Fruit fly (Drosophila melanogaster) whole organism, embryonic: ENCODE data around the gene Dpm1.

Experiments used
- B-H2 ChIP-seq: fragments of 200-800 bp; sonication (Bioruptor generic); optimal IDR thresholded peaks from 2 replicates; lab custom pipeline; 2018; ENCODE audit warnings: missing biosample characterization, mild to moderate bottlenecking, missing genetic modification characterization
- BEAF-32 ChIP-seq: fragments of 200-800 bp; sonication (Bioruptor generic); optimal IDR thresholded peaks from 3 replicates; lab custom pipeline; 2017; ENCODE audit warnings: missing biosample characterization, missing genetic modification characterization, mild to moderate bottlenecking, moderate library complexity, missing genetic modification reagents
- CG10366 ChIP-seq: fragments of 200-800 bp; sonication (Bioruptor generic); IDR thresholded peaks from 2 replicates; pipeline ENCODE4 v1.3.6; 2022; ENCODE audit warnings: missing biosample characterization, missing genetic modification characterization
- CG11247 ChIP-seq: fragments of 200-800 bp; sonication (Bioruptor generic); IDR thresholded peaks from 2 replicates; pipeline ENCODE4 v1.3.6; 2022; ENCODE audit warnings: missing biosample characterization, missing genetic modification characterization
- CG11456 ChIP-seq: fragments of 200-800 bp; sonication (Bioruptor generic); IDR thresholded peaks from 3 replicates; pipeline ENCODE4 v1.3.6; 2022; ENCODE audit warnings: missing biosample characterization, missing genetic modification characterization
- CG11696 ChIP-seq: fragments of 200-800 bp; sonication (Bioruptor generic); IDR thresholded peaks from 2 replicates; pipeline ENCODE4 v1.3.6; 2022; ENCODE audit warnings: missing biosample characterization, missing genetic modification characterization
- CG12104 ChIP-seq: fragments of 200-800 bp; sonication (Bioruptor generic); optimal IDR thresholded peaks from 3 replicates; lab custom pipeline; 2016; ENCODE audit warnings: missing biosample characterization, missing genetic modification characterization
- CG12391 ChIP-seq: fragments of 200-800 bp; sonication (Bioruptor generic); optimal IDR thresholded peaks from 3 replicates; lab custom pipeline; 2018; ENCODE audit warnings: missing biosample characterization, mild to moderate bottlenecking, missing genetic modification characterization, moderate library complexity
- CG13424 ChIP-seq: fragments of 200-800 bp; sonication (Bioruptor generic); optimal IDR thresholded peaks from 2 replicates; lab custom pipeline; 2019; ENCODE audit warnings: missing biosample characterization, mild to moderate bottlenecking, missing genetic modification characterization, moderate library complexity
- CG14965 ChIP-seq: fragments of 200-800 bp; sonication (Bioruptor generic); optimal IDR thresholded peaks from 2 replicates; lab custom pipeline; 2016; ENCODE audit warnings: missing biosample characterization, missing genetic modification characterization, borderline replicate concordance
- CG1603 ChIP-seq: fragments of 200-800 bp; sonication (Bioruptor generic); optimal IDR thresholded peaks from 2 replicates; lab custom pipeline; 2019; ENCODE audit warnings: missing biosample characterization, mild to moderate bottlenecking, missing genetic modification characterization, moderate library complexity
- CG18476 ChIP-seq: fragments of 200-800 bp; sonication (Bioruptor generic); optimal IDR thresholded peaks from 2 replicates; lab custom pipeline; 2016; ENCODE audit warnings: missing biosample characterization, mild to moderate bottlenecking, missing genetic modification characterization
- CG30020 ChIP-seq: fragments of 200-800 bp; optimal IDR thresholded peaks from 2 replicates; lab custom pipeline; 2019; ENCODE audit warnings: missing biosample characterization, mild to moderate bottlenecking, missing genetic modification characterization, moderate library complexity
- CG30431 ChIP-seq: fragments of 200-800 bp; sonication (Bioruptor generic); optimal IDR thresholded peaks from 2 replicates; lab custom pipeline; 2017; ENCODE audit warnings: missing biosample characterization, missing genetic modification characterization
- CG33557 ChIP-seq: fragments of 200-800 bp; sonication (Bioruptor generic); optimal IDR thresholded peaks from 2 replicates; lab custom pipeline; 2019; ENCODE audit warnings: missing biosample characterization, mild to moderate bottlenecking, missing genetic modification characterization, moderate library complexity
- CG3847 ChIP-seq: fragments of 200-800 bp; sonication (Bioruptor generic); IDR thresholded peaks from 2 replicates; pipeline ENCODE4 v1.3.6; 2022; ENCODE audit warnings: missing biosample characterization, missing genetic modification characterization
- CG7745 ChIP-seq: fragments of 200-800 bp; sonication (Bioruptor generic); optimal IDR thresholded peaks from 2 replicates; lab custom pipeline; 2018; ENCODE audit warnings: missing biosample characterization, mild to moderate bottlenecking, missing genetic modification characterization, moderate library complexity
- CG7839 ChIP-seq: fragments of 200-800 bp; sonication (Bioruptor generic); optimal IDR thresholded peaks from 3 replicates; lab custom pipeline; 2018; ENCODE audit warnings: missing biosample characterization, mild to moderate bottlenecking, missing genetic modification characterization, moderate library complexity
- CG8359 ChIP-seq: fragments of 200-800 bp; sonication (Bioruptor generic); optimal IDR thresholded peaks from 2 replicates; lab custom pipeline; 2017; ENCODE audit warnings: missing biosample characterization, mild to moderate bottlenecking, missing genetic modification characterization, borderline replicate concordance
- CG8478 ChIP-seq: fragments of >200 bp; optimal IDR thresholded peaks from 2 replicates; lab custom pipeline; 2018
- D19A ChIP-seq: fragments of 200-800 bp; optimal IDR thresholded peaks from 3 replicates; lab custom pipeline; 2019; ENCODE audit warnings: missing biosample characterization, mild to moderate bottlenecking, missing genetic modification characterization, moderate library complexity
- Dip2 ChIP-seq: fragments of 200-800 bp; sonication (Bioruptor generic); IDR thresholded peaks from 2 replicates; pipeline ENCODE4 v1.3.6; 2022; ENCODE audit warnings: missing biosample characterization, missing genetic modification characterization
- Ets97D ChIP-seq: fragments of 200-800 bp; sonication (Bioruptor generic); optimal IDR thresholded peaks from 3 replicates; lab custom pipeline; 2016; ENCODE audit warnings: missing biosample characterization, missing genetic modification characterization
- H2.0 ChIP-seq: fragments of 200-800 bp; sonication (Bioruptor generic); IDR thresholded peaks from 2 replicates; pipeline ENCODE4 v1.3.6; 2022; ENCODE audit warnings: missing biosample characterization, missing genetic modification characterization
- Hand ChIP-seq: fragments of 200-800 bp; sonication (Bioruptor generic); optimal IDR thresholded peaks from 2 replicates; lab custom pipeline; 2017; ENCODE audit warnings: mild to moderate bottlenecking, missing biosample characterization, missing genetic modification reagents, missing genetic modification characterization
- HmgZ ChIP-seq: fragments of 200-800 bp; sonication (Bioruptor generic); optimal IDR thresholded peaks from 2 replicates; lab custom pipeline; 2018; ENCODE audit warnings: missing biosample characterization, mild to moderate bottlenecking, missing genetic modification characterization
- Hr78 ChIP-seq, 2 experiments: fragments of 200-800 bp in 1 of 2; fragments of >200 bp in 1 of 2; sonication (Bioruptor generic) in 1 of 2; optimal IDR thresholded peaks; 2 replicates each; lab custom pipeline; 2017 to 2019; ENCODE audit warnings: missing biosample characterization in 2 of 2, missing genetic modification characterization in 2 of 2, mild to moderate bottlenecking in 1 of 2, moderate library complexity in 1 of 2
- Lhr ChIP-seq: fragments of 200-800 bp; sonication (Bioruptor generic); optimal IDR thresholded peaks from 3 replicates; lab custom pipeline; 2017; ENCODE audit warnings: mild to moderate bottlenecking, missing biosample characterization, missing genetic modification reagents, missing genetic modification characterization
- MTF-1 ChIP-seq: fragments of 200-800 bp; sonication (Bioruptor generic); optimal IDR thresholded peaks from 2 replicates; lab custom pipeline; 2018; ENCODE audit warnings: missing biosample characterization, mild to moderate bottlenecking, missing genetic modification characterization, borderline replicate concordance
- Max ChIP-seq: fragments of 200-800 bp; sonication (Bioruptor generic); optimal IDR thresholded peaks from 2 replicates; lab custom pipeline; 2016; ENCODE audit warnings: missing biosample characterization, mild to moderate bottlenecking, missing genetic modification characterization
- Ravus ChIP-seq: fragments of 200-800 bp; sonication (Bioruptor generic); IDR thresholded peaks from 2 replicates; pipeline ENCODE4 v1.3.6; 2022; ENCODE audit warnings: missing biosample characterization, missing genetic modification characterization
- Trl ChIP-seq, 3 experiments: fragments of >200 bp in 2 of 3; fragments of 200-800 bp in 1 of 3; sonication (Bioruptor generic) in 1 of 3; optimal IDR thresholded peaks; 2 replicates in 1 of 3; 3 replicates in 2 of 3; lab custom pipeline; 2016 to 2017; ENCODE audit warnings: missing biosample characterization in 1 of 3, missing genetic modification characterization in 1 of 3
- al ChIP-seq: fragments of 200-800 bp; sonication (Bioruptor generic); IDR thresholded peaks from 2 replicates; pipeline ENCODE4 v1.3.6; 2022; ENCODE audit warnings: missing biosample characterization, missing genetic modification characterization
- ase ChIP-seq: fragments of 200-800 bp; sonication (Bioruptor generic); IDR thresholded peaks from 3 replicates; pipeline ENCODE4 v1.3.6; 2022; ENCODE audit warnings: missing biosample characterization, missing genetic modification characterization
- bbx ChIP-seq: fragments of 200-800 bp; sonication (Bioruptor generic); IDR thresholded peaks from 2 replicates; pipeline ENCODE4 v1.3.6; 2022; ENCODE audit warnings: missing biosample characterization, missing genetic modification characterization; ENCODE audit not compliant: partially characterized antibody
- bsh ChIP-seq, 2 experiments: fragments of 200-800 bp; sonication (Bioruptor generic); optimal IDR thresholded peaks; 2 replicates each; lab custom pipeline; 2017 to 2018; ENCODE audit warnings: mild to moderate bottlenecking in 2 of 2, missing biosample characterization in 2 of 2, missing genetic modification characterization in 2 of 2, moderate library complexity in 1 of 2
- chinmo ChIP-seq: fragments of 200-800 bp; sonication (Bioruptor generic); IDR thresholded peaks from 4 replicates; pipeline ENCODE4 v1.3.6; 2022; ENCODE audit warnings: missing biosample characterization, missing genetic modification characterization; ENCODE audit not compliant: partially characterized antibody
- dimm ChIP-seq: fragments of 200-800 bp; sonication (Bioruptor generic); IDR thresholded peaks from 2 replicates; pipeline ENCODE4 v1.3.6; 2022; ENCODE audit warnings: missing biosample characterization, missing genetic modification characterization
- ftz-f1 ChIP-seq: fragments of 200-800 bp; sonication (Bioruptor generic); optimal IDR thresholded peaks from 2 replicates; lab custom pipeline; 2016; ENCODE audit warnings: missing biosample characterization, missing genetic modification characterization
- ind ChIP-seq: fragments of 200-800 bp; sonication (Bioruptor generic); optimal IDR thresholded peaks from 3 replicates; lab custom pipeline; 2016; ENCODE audit warnings: missing biosample characterization, missing genetic modification characterization
- jigr1 ChIP-seq: fragments of 200-800 bp; sonication (Bioruptor generic); IDR thresholded peaks from 3 replicates; pipeline ENCODE4 v1.3.6; 2022; ENCODE audit warnings: missing biosample characterization, missing genetic modification characterization
- lmd ChIP-seq: fragments of 200-800 bp; sonication (Bioruptor generic); IDR thresholded peaks from 2 replicates; pipeline ENCODE4 v1.3.6; 2022; ENCODE audit warnings: missing biosample characterization, missing genetic modification characterization
- lola ChIP-seq, 3 experiments: fragments of >200 bp in 2 of 3; fragments of 200-800 bp in 1 of 3; sonication (Bioruptor generic) in 1 of 3; optimal IDR thresholded peaks; 2 replicates each; lab custom pipeline; 2017 to 2019; ENCODE audit warnings: missing biosample characterization in 3 of 3, missing genetic modification characterization in 3 of 3, mild to moderate bottlenecking in 1 of 3, moderate library complexity in 1 of 3
- p53 ChIP-seq: fragments of 200-800 bp; sonication (Bioruptor generic); optimal IDR thresholded peaks from 2 replicates; lab custom pipeline; 2016; ENCODE audit warnings: missing biosample characterization, missing genetic modification characterization
- repo ChIP-seq: fragments of 200-800 bp; sonication (Bioruptor generic); optimal IDR thresholded peaks from 2 replicates; lab custom pipeline; 2016; ENCODE audit warnings: missing biosample characterization, missing genetic modification characterization
- rib ChIP-seq: fragments of 200-800 bp; sonication (Bioruptor generic); IDR thresholded peaks from 2 replicates; pipeline ENCODE4 v1.3.6; 2022; ENCODE audit warnings: missing biosample characterization, missing genetic modification characterization
- ro ChIP-seq: fragments of 200-800 bp; sonication (Bioruptor generic); IDR thresholded peaks from 2 replicates; pipeline ENCODE4 v1.3.6; 2022; ENCODE audit warnings: missing biosample characterization, missing genetic modification characterization
- schlank ChIP-seq: fragments of 200-800 bp; sonication (Bioruptor generic); optimal IDR thresholded peaks from 2 replicates; lab custom pipeline; 2018; ENCODE audit warnings: missing biosample characterization, mild to moderate bottlenecking, missing genetic modification characterization
- sens-2 ChIP-seq: fragments of 200-800 bp; sonication (Bioruptor generic); IDR thresholded peaks from 2 replicates; pipeline ENCODE4 v1.3.6; 2022; ENCODE audit warnings: missing biosample characterization, missing genetic modification characterization
- wor ChIP-seq: fragments of 200-800 bp; sonication (Bioruptor generic); IDR thresholded peaks from 2 replicates; pipeline ENCODE4 v1.3.6; 2022; ENCODE audit warnings: missing biosample characterization, missing genetic modification characterization

Dpm1 gene

DNA sequence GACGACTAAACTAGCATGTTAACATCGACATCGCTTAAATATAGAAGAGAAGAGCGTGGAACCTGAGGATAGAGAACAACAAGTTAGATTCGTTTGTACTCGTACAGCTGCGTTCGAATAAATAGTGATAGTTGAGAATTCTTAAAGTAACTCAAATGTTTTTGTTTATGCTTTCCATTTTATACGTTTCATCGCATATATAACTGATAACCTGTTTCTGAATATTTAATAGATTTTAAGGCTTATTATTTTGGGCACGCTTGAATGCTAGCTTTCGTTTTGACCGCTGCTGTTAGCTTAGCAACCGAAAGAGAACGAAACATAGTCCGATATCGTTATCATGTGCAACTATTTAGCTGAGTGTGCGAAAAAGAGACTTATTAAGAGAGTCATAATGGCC, 2.1 kb upstream of the Dpm1 start (continued):
- TF ChIP-seq jigr1 (GFP tag; lab: Robert Waterston, UW) (peak; percentile 73; the same call in 2 of the 3 replicates), H2.0 (GFP tag; lab: Robert Waterston, UW) (peak; percentile 96), Lhr (peak; percentile 25), p53 (GFP tag; lab: Kevin White, UChicago) (peak; percentile 29), CG8359 (GFP tag; lab: Kevin White, UChicago) (peak; percentile 62), Trl (optimal IDR thresholded peaks at IDR 0.05; lab: Kevin White, UChicago) (peak in 1 of 2 experiments; percentile 82), Trl (GFP tag; optimal IDR thresholded peaks at IDR 0.05; lab: Kevin White, UChicago) (peak; percentile 90), CG11456 (GFP tag; lab: Robert Waterston, UW) (peak; percentile 98), lola (GFP tag; optimal IDR thresholded peaks at IDR 0.05; lab: Kevin White, UChicago) (peak in 1 of 3 experiments; percentile 53), CG18476 (peak; percentile 91), CG10366 (peak; percentile 97), dimm (peak; percentile 59), schlank (tag; lab: Kevin White, UChicago) (peak; percentile 98), CG3847 (GFP tag; lab: Robert Waterston, UW) (peak; percentile 98), Dip2 (GFP tag; lab: Robert Waterston, UW) (peak; percentile 21; the same call in 1 of the 2 replicates), CG33557 (GFP tag; lab: Kevin White, UChicago) (peak; percentile 27), CG12391 (tag; lab: Kevin White, UChicago) (peak; percentile 97), D19A (tag; lab: Kevin White, UChicago) (peak; percentile 84), CG13424 (tag; lab: Kevin White, UChicago) (peak; percentile 95), CG30431 (peak; percentile 70), Hr78 (GFP tag; optimal IDR thresholded peaks at IDR 0.05; lab: Kevin White, UChicago) (peak in 1 of 2 experiments; percentile 50), CG12104 (peak; percentile 91), Hand (GFP tag; lab: Kevin White, UChicago) (peak; percentile 96), CG7839 (peak; percentile 98), ro (GFP tag; lab: Robert Waterston, UW) (peak; percentile 81), repo (GFP tag; lab: Kevin White, UChicago) (peak; percentile 85), ind (GFP tag; lab: Kevin White, UChicago) (peak; percentile 96), al (GFP tag; lab: Robert Waterston, UW) (peak; percentile 97), B-H2 (GFP tag; lab: Kevin White, UChicago) (peak; percentile 96), Ets97D (peak; percentile 84), Ravus (GFP tag; lab: Robert Waterston, UW) (peak; percentile 88), MTF-1 (peak; percentile 80), CG11696 (peak; percentile 100), chinmo (GFP tag; lab: Robert Waterston, UW) (no peak), BEAF-32 (GFP tag; lab: Kevin White, UChicago) (peak; percentile 3), HmgZ (peak; percentile 99), sens-2 (GFP tag; lab: Robert Waterston, UW) (peak; percentile 78), lmd (GFP tag; lab: Robert Waterston, UW) (peak; percentile 96), bbx (GFP tag; lab: Robert Waterston, UW) (no peak), CG30020 (tag; lab: Kevin White, UChicago) (peak; percentile 39), wor (GFP tag; lab: Robert Waterston, UW) (peak; percentile 80), CG1603 (tag; lab: Kevin White, UChicago) (peak; percentile 86), CG11247 (GFP tag; lab: Robert Waterston, UW) (peak; percentile 97), CG8478 (lab: Kevin White, UChicago) (no peak), Max (GFP tag; lab: Kevin White, UChicago) (peak; percentile 94), rib (GFP tag; lab: Robert Waterston, UW) (peak; percentile 98), ase (GFP tag; lab: Robert Waterston, UW) (peak; percentile 93), bsh (GFP tag; optimal IDR thresholded peaks at IDR 0.05; lab: Kevin White, UChicago) (peak; percentile 88 to 96), CG7745 (tag; lab: Kevin White, UChicago) (no peak), CG14965 (peak; percentile 75), ftz-f1 (peak; percentile 59)
